Worm (Caenorhabditis elegans): Measurements from ENCODE around the gene nspc-17.

ce11 chrX:14568258-14568763 is 43.3 kb upstream of the nspc-17 start:
- no peak for TF ChIP-seq nhr-12 (tag; optimal IDR thresholded peaks at IDR 0.05)
- no peak for TF ChIP-seq ces-1 (GFP tag; optimal IDR thresholded peaks at IDR 0.05)
- no peak for TF ChIP-seq hlh-1 (tag; optimal IDR thresholded peaks at IDR 0.05)
- TF ChIP-seq zip-8 (tag; optimal IDR thresholded peaks at IDR 0.05): no peak
- TF ChIP-seq drap-1 (GFP tag; optimal IDR thresholded peaks at IDR 0.05): no peak
- no peak for TF ChIP-seq pha-4 (tag; optimal IDR thresholded peaks at IDR 0.05)

Measured in whole organism, mixed stage, embryonic.